Worm (Caenorhabditis elegans) whole organism, mixed stage, embryonic: ENCODE results near the gene C44B9.3.

Experiments used
- ceh-43 ChIP-seq: fragments of 200-800 bp; sonication (Bioruptor generic); optimal IDR thresholded peaks from 2 replicates; lab custom pipeline; 2018; ENCODE audit warnings: mild to moderate bottlenecking, missing genetic modification characterization, moderate library complexity, missing compliant biosample characterization
- elt-1 ChIP-seq: sonication (generic microtip); optimal IDR thresholded peaks from 2 replicates; lab custom pipeline; 2017; ENCODE audit warnings: missing genetic modification characterization, mild to moderate bottlenecking, missing compliant biosample characterization, antibody characterized with exemption, moderate library complexity, borderline replicate concordance; ENCODE audit not compliant: insufficient read depth
- mep-1 ChIP-seq: fragments of 150-350 bp; optimal IDR thresholded peaks from 2 replicates; lab custom pipeline; 2017; ENCODE audit warnings: missing biosample characterization, missing genetic modification reagents, missing genetic modification characterization, inconsistent platforms
- mls-2 ChIP-seq: sonication (generic microtip); optimal IDR thresholded peaks from 2 replicates; lab custom pipeline; 2016; ENCODE audit warnings: mild to moderate bottlenecking, missing genetic modification characterization, moderate library complexity, missing compliant biosample characterization
- pha-4 ChIP-seq: fragments of 150-350 bp; optimal IDR thresholded peaks from 2 replicates; lab custom pipeline; 2018; ENCODE audit warnings: missing biosample characterization, missing genetic modification reagents, missing genetic modification characterization
- sptf-1 ChIP-seq: sonication (generic microtip); optimal IDR thresholded peaks from 2 replicates; lab custom pipeline; 2017; ENCODE audit warnings: mild to moderate bottlenecking, missing genetic modification characterization, moderate library complexity, missing compliant biosample characterization
- unc-39 ChIP-seq: fragments of 150-350 bp; optimal IDR thresholded peaks from 2 replicates; lab custom pipeline; 2014; ENCODE audit warnings: missing biosample characterization, missing genetic modification characterization

DNA sequence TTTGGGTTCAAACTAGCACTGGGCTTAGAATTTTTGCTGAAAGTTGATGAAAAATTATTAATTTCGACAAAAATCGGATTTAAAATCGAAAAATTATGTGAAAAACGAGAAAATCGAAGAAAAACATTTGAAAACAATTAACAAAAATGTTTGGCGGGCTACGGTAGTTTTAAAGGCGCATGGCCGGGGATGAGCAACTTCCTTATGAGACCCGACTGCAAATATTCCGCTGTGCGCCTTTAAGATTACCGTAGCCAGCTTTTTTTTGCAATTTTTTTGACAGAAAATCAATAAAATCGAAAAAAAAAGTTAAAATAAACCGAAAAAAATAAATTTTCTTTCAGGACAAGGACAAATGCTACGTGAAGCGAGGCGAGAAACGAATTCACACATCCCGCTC is 2.4 kb downstream of the C44B9.3 start:
- TF ChIP-seq elt-1 (tag; lab: Kevin White, UChicago) (no peak), mls-2 (tag; lab: Kevin White, UChicago) (no peak), mep-1 (tag; lab: Kevin White, UChicago) (no peak), unc-39 (tag; lab: Kevin White, UChicago) (no peak), pha-4 (tag; lab: Kevin White, UChicago) (no peak), ceh-43 (GFP tag; lab: Kevin White, UChicago) (no peak), sptf-1 (tag; lab: Kevin White, UChicago) (no peak)
